Fruit fly (Drosophila melanogaster): ENCODE results near the gene poe.
A peak's percentile ranks its signal among the peaks of the same experiment; 100 is the strongest.

Gene poe

dm6 chr2L:8080645-8081044 is 9.2 kb upstream of the poe start (continued):
- TF ChIP-seq CG18476 (GFP tag; optimal IDR thresholded peaks at IDR 0.05) (no peak), Adf1 (GFP tag; IDR thresholded peaks at IDR 0.05) (no peak), CG33557 (GFP tag; optimal IDR thresholded peaks at IDR 0.05) (peak; percentile 57), ro (GFP tag; IDR thresholded peaks at IDR 0.05) (no peak), CG10209 (GFP tag; optimal IDR thresholded peaks at IDR 0.05) (no peak), NFAT (GFP tag; IDR thresholded peaks at IDR 0.05) (no peak), CG11723 (GFP tag; optimal IDR thresholded peaks at IDR 0.05) (peak; percentile 0), CG9797 (GFP tag; optimal IDR thresholded peaks at IDR 0.05) (no peak), Nf-YB (GFP tag; optimal IDR thresholded peaks at IDR 0.05) (peak; percentile 31), Trl (optimal IDR thresholded peaks at IDR 0.05) (no peak), Trl (GFP tag; optimal IDR thresholded peaks at IDR 0.05) (no peak), Xbp1 (GFP tag; optimal IDR thresholded peaks at IDR 0.05) (peak; percentile 18), CG13894 (tag; optimal IDR thresholded peaks at IDR 0.05) (no peak), CG12104 (GFP tag; optimal IDR thresholded peaks at IDR 0.05) (no peak), gce (GFP tag; IDR thresholded peaks at IDR 0.05) (no peak), MESR4 (GFP tag; optimal IDR thresholded peaks at IDR 0.05) (no peak), CG11085 (GFP tag; IDR thresholded peaks at IDR 0.05) (no peak), CG12236 (GFP tag; optimal IDR thresholded peaks at IDR 0.05) (no peak), cwo (GFP tag; optimal IDR thresholded peaks at IDR 0.05) (no peak), pros (GFP tag; optimal IDR thresholded peaks at IDR 0.05) (no peak), CG30403 (GFP tag; optimal IDR thresholded peaks at IDR 0.05) (peak; percentile 52), Opbp (GFP tag; IDR thresholded peaks at IDR 0.05; ENCODE audit: partially characterized antibody) (no peak), usp (GFP tag; optimal IDR thresholded peaks at IDR 0.05) (no peak), inv (GFP tag; IDR thresholded peaks at IDR 0.05; ENCODE audit: partially characterized antibody) (no peak), CG5245 (GFP tag; optimal IDR thresholded peaks at IDR 0.05) (no peak), CG2889 (GFP tag; IDR thresholded peaks at IDR 0.05) (no peak), CG9932 (GFP tag; IDR thresholded peaks at IDR 0.05) (no peak), CG34422 (GFP tag; IDR thresholded peaks at IDR 0.05) (no peak), Spps (tag; optimal IDR thresholded peaks at IDR 0.05) (no peak), slbo (GFP tag; IDR thresholded peaks at IDR 0.05) (no peak), CG14441 (GFP tag; IDR thresholded peaks at IDR 0.05) (no peak), Tbp (GFP tag; optimal IDR thresholded peaks at IDR 0.05) (no peak), odd (GFP tag; optimal IDR thresholded peaks at IDR 0.05) (peak; percentile 12), Dip2 (GFP tag; IDR thresholded peaks at IDR 0.05) (no peak), Hr51 (GFP tag; optimal IDR thresholded peaks at IDR 0.05) (no peak), CG12219 (GFP tag; optimal IDR thresholded peaks at IDR 0.05) (peak; percentile 39), PHDP (tag; optimal IDR thresholded peaks at IDR 0.05) (peak; percentile 71), CG1603 (tag; optimal IDR thresholded peaks at IDR 0.05) (peak; percentile 24), ATbp (GFP tag; optimal IDR thresholded peaks at IDR 0.05) (peak; percentile 21), grn (GFP tag; optimal IDR thresholded peaks at IDR 0.05) (no peak), Kr (GFP tag; optimal IDR thresholded peaks at IDR 0.05) (no peak), onecut (GFP tag; IDR thresholded peaks at IDR 0.05) (no peak), ci (GFP tag; IDR thresholded peaks at IDR 0.05) (0 out of 3 replicates have a peak, but pooled peaks have one; percentile 38), CTCF (GFP tag; optimal IDR thresholded peaks at IDR 0.05) (no peak), pho (GFP tag; optimal IDR thresholded peaks at IDR 0.05) (no peak), slp2 (GFP tag; optimal IDR thresholded peaks at IDR 0.05) (no peak), Side (GFP tag; optimal IDR thresholded peaks at IDR 0.05) (no peak), CG31365 (tag; optimal IDR thresholded peaks at IDR 0.05) (no peak), CG3065 (GFP tag; optimal IDR thresholded peaks at IDR 0.05) (no peak), CG2116 (GFP tag; optimal IDR thresholded peaks at IDR 0.05) (no peak), hkb (optimal IDR thresholded peaks at IDR 0.05) (no peak), hkb (GFP tag; IDR thresholded peaks at IDR 0.05) (no peak), da (GFP tag; optimal IDR thresholded peaks at IDR 0.05) (no peak), grau (tag; optimal IDR thresholded peaks at IDR 0.05) (peak; percentile 49)
